Fruit fly (Drosophila melanogaster): ENCODE results near the gene CASK.

- no peak for TF ChIP-seq CG11902 (GFP tag; optimal IDR thresholded peaks at IDR 0.05)
- no peak for TF ChIP-seq CG3032 (tag; optimal IDR thresholded peaks at IDR 0.05)
- no peak for TF ChIP-seq Met (GFP tag; optimal IDR thresholded peaks at IDR 0.05)
- peak in 1 of 2 experiments; percentile 16 for TF ChIP-seq salr (GFP tag; optimal IDR thresholded peaks at IDR 0.05)
- TF ChIP-seq CG8119 (GFP tag; IDR thresholded peaks at IDR 0.05): no peak
- TF ChIP-seq OdsH (GFP tag; optimal IDR thresholded peaks at IDR 0.05): no peak
- TF ChIP-seq pdm3 (GFP tag; optimal IDR thresholded peaks at IDR 0.05): no peak
- no peak for TF ChIP-seq Sox102F (GFP tag; optimal IDR thresholded peaks at IDR 0.05)
- TF ChIP-seq ss (GFP tag; optimal IDR thresholded peaks at IDR 0.05): no peak
- no peak for TF ChIP-seq Blimp-1 (GFP tag; optimal IDR thresholded peaks at IDR 0.05)
- no peak for TF ChIP-seq Lpt (GFP tag; optimal IDR thresholded peaks at IDR 0.05)
- no peak for TF ChIP-seq acj6 (GFP tag; optimal IDR thresholded peaks at IDR 0.05)
- TF ChIP-seq cyc (GFP tag; optimal IDR thresholded peaks at IDR 0.05): no peak
Measured at dm6 chr3R:21858290-21858875, 35.9 kb upstream of the CASK start.

Data from whole organism, prepupa.